Fruit fly (Drosophila melanogaster) whole organism, prepupa: ENCODE data around the gene CG1785.

Experiments
- CG10669 ChIP-seq: fragments of 200-800 bp; sonication (Bioruptor generic); optimal IDR thresholded peaks from 3 replicates; lab custom pipeline; 2018; ENCODE audit warnings: missing biosample characterization, mild to moderate bottlenecking, missing genetic modification characterization, moderate library complexity
- CG1621 ChIP-seq: fragments of 200-800 bp; sonication (Bioruptor generic); optimal IDR thresholded peaks from 3 replicates; lab custom pipeline; 2018; ENCODE audit warnings: missing biosample characterization, mild to moderate bottlenecking, missing genetic modification characterization
- CG4318 ChIP-seq: fragments of 200-800 bp; sonication (Bioruptor generic); optimal IDR thresholded peaks from 3 replicates; lab custom pipeline; 2017; ENCODE audit warnings: missing biosample characterization, mild to moderate bottlenecking, missing genetic modification characterization
- Hr38 ChIP-seq: sonication (Bioruptor generic); optimal IDR thresholded peaks from 2 replicates; lab custom pipeline; 2016; ENCODE audit warnings: missing biosample characterization, missing genetic modification characterization
- salr ChIP-seq, 2 experiments: fragments of 200-800 bp; sonication (Bioruptor generic); optimal IDR thresholded peaks; 3 replicates each; lab custom pipeline; 2016 to 2018; ENCODE audit warnings: missing biosample characterization in 2 of 2, missing genetic modification characterization in 2 of 2, mild to moderate bottlenecking in 1 of 2
- svp ChIP-seq: fragments of 200-800 bp; sonication (Bioruptor generic); peaks from one replicate; lab custom pipeline; 2016; ENCODE audit warnings: missing biosample characterization, missing genetic modification characterization

Gene CG1785

dm6 chrX:8765270-8765669, 50.5 kb downstream of the CG1785 start:
- no peak for TF ChIP-seq Hr38
- TF ChIP-seq CG4318 (GFP tag; lab: Kevin White, UChicago) = no peak
- TF ChIP-seq svp (GFP tag; lab: Kevin White, UChicago) = no peak
- no peak for TF ChIP-seq salr (GFP tag; optimal IDR thresholded peaks at IDR 0.05; lab: Kevin White, UChicago)
- TF ChIP-seq CG1621 (tag; lab: Kevin White, UChicago) = no peak
- no peak for TF ChIP-seq CG10669 (GFP tag; lab: Kevin White, UChicago)
- TF ChIP-seq, all 60 proteins: peak for 0
